Worm (Caenorhabditis elegans) whole organism, mixed stage, embryonic: ENCODE data around the gene aptf-1.

Experiments
- mab-5 ChIP-seq: fragments of 150-350 bp; optimal IDR thresholded peaks from 2 replicates; lab custom pipeline; 2014; ENCODE audit warnings: missing biosample characterization, missing genetic modification characterization
- nhr-76 ChIP-seq: sonication (generic microtip); optimal IDR thresholded peaks from 2 replicates; lab custom pipeline; 2017; ENCODE audit warnings: missing biosample characterization, missing genetic modification characterization

DNA sequence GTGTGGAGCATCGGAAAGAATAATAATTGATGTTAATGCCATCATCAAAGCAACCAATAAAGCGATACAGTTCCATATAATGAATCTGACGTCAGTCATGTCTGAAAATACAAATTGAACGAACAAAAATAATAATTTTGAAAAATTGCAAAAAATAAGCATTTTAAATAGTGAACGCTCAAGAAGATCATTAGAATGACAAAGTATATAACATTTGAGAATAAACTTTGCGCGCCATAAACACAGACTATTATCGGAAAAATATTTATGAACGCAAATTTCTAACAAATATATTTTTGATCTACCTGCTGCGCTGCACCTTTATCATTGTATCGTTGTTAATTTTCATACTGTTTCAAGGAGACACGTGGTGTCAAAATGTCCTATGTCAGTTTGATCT, 46.6 kb downstream of the aptf-1 start, which contains the start of gene R05G9.3:
- TF ChIP-seq nhr-76 (no peak), mab-5 (tag; lab: Kevin White, UChicago) (no peak)
